Fruit fly (Drosophila melanogaster) whole organism, embryonic: Measurements from ENCODE around the gene wisp.

Experiments used
- Adf1 ChIP-seq: fragments of 200-800 bp; sonication (Bioruptor generic); IDR thresholded peaks from 2 replicates; pipeline ENCODE4 v1.3.6; 2022; ENCODE audit warnings: missing biosample characterization, missing genetic modification characterization
- Aef1 ChIP-seq: fragments of 200-800 bp; sonication (Bioruptor generic); IDR thresholded peaks from 3 replicates; pipeline ENCODE4 v1.3.6; 2022; ENCODE audit warnings: missing biosample characterization, missing genetic modification characterization
- BEAF-32 ChIP-seq: fragments of 200-800 bp; sonication (Bioruptor generic); optimal IDR thresholded peaks from 3 replicates; lab custom pipeline; 2017; ENCODE audit warnings: missing biosample characterization, missing genetic modification characterization, mild to moderate bottlenecking, moderate library complexity, missing genetic modification reagents
- C15 ChIP-seq: fragments of 200-800 bp; sonication (Bioruptor generic); IDR thresholded peaks from 3 replicates; pipeline ENCODE4 v1.3.6; 2022; ENCODE audit warnings: missing biosample characterization, missing genetic modification characterization
- CG11085 ChIP-seq: fragments of 200-800 bp; sonication (Bioruptor generic); IDR thresholded peaks from 2 replicates; pipeline ENCODE4 v1.3.6; 2022; ENCODE audit warnings: missing biosample characterization, missing genetic modification characterization
- CG12236 ChIP-seq: fragments of 200-800 bp; sonication (Bioruptor generic); optimal IDR thresholded peaks from 2 replicates; lab custom pipeline; 2016; ENCODE audit warnings: missing biosample characterization, missing genetic modification characterization
- CG15073 ChIP-seq: fragments of 200-800 bp; sonication (Bioruptor generic); optimal IDR thresholded peaks from 2 replicates; lab custom pipeline; 2016; ENCODE audit warnings: missing biosample characterization, missing genetic modification characterization
- CG1529 ChIP-seq: fragments of 200-800 bp; sonication (Bioruptor generic); optimal IDR thresholded peaks from 3 replicates; lab custom pipeline; 2018; ENCODE audit warnings: missing biosample characterization, missing genetic modification characterization
- CG15514 ChIP-seq: fragments of 200-800 bp; sonication (Bioruptor generic); optimal IDR thresholded peaks from 3 replicates; lab custom pipeline; 2017; ENCODE audit warnings: missing biosample characterization, missing genetic modification characterization, mild to moderate bottlenecking, moderate library complexity, missing genetic modification reagents
- CG17328 ChIP-seq: fragments of 200-800 bp; sonication (Bioruptor generic); IDR thresholded peaks from 2 replicates; pipeline ENCODE4 v1.3.6; 2022; ENCODE audit warnings: missing biosample characterization, missing genetic modification characterization
- CG17829 ChIP-seq: fragments of 200-800 bp; optimal IDR thresholded peaks from 2 replicates; lab custom pipeline; 2019; ENCODE audit warnings: missing biosample characterization, mild to moderate bottlenecking, missing genetic modification characterization, moderate library complexity
- CG18599 ChIP-seq: fragments of 200-800 bp; sonication (Bioruptor generic); optimal IDR thresholded peaks from 3 replicates; lab custom pipeline; 2017; ENCODE audit warnings: missing biosample characterization, missing genetic modification characterization, mild to moderate bottlenecking, moderate library complexity, missing genetic modification reagents
- CG4617 ChIP-seq: fragments of 200-800 bp; sonication (Bioruptor generic); optimal IDR thresholded peaks from 3 replicates; lab custom pipeline; 2016; ENCODE audit warnings: missing biosample characterization, missing genetic modification characterization, borderline replicate concordance
- CG5953 ChIP-seq: fragments of 200-800 bp; sonication (Bioruptor generic); IDR thresholded peaks from 2 replicates; pipeline ENCODE4 v1.3.6; 2022; ENCODE audit warnings: missing biosample characterization, missing genetic modification characterization
- CG6791 ChIP-seq: fragments of 200-800 bp; sonication (Bioruptor generic); IDR thresholded peaks from 3 replicates; pipeline ENCODE4 v1.3.6; 2022; ENCODE audit warnings: missing biosample characterization, missing genetic modification characterization; ENCODE audit not compliant: partially characterized antibody
- CG6854 ChIP-seq: fragments of 200-800 bp; sonication (Bioruptor generic); optimal IDR thresholded peaks from 3 replicates; lab custom pipeline; 2017; ENCODE audit warnings: missing biosample characterization, mild to moderate bottlenecking, missing genetic modification characterization
- CG7839 ChIP-seq: fragments of 200-800 bp; sonication (Bioruptor generic); optimal IDR thresholded peaks from 3 replicates; lab custom pipeline; 2018; ENCODE audit warnings: missing biosample characterization, mild to moderate bottlenecking, missing genetic modification characterization, moderate library complexity
- CG8924 ChIP-seq: fragments of 200-800 bp; optimal IDR thresholded peaks from 3 replicates; lab custom pipeline; 2019; ENCODE audit warnings: missing biosample characterization, mild to moderate bottlenecking, missing genetic modification characterization, moderate library complexity
- CHES-1-like ChIP-seq: fragments of 200-800 bp; sonication (Bioruptor generic); optimal IDR thresholded peaks from 2 replicates; lab custom pipeline; 2016; ENCODE audit warnings: missing biosample characterization, missing genetic modification characterization
- Chrac-16 ChIP-seq: fragments of 200-800 bp; sonication (Bioruptor generic); optimal IDR thresholded peaks from 3 replicates; lab custom pipeline; 2016; ENCODE audit warnings: missing biosample characterization, missing genetic modification characterization
- D19B ChIP-seq: fragments of 200-800 bp; sonication (Bioruptor generic); optimal IDR thresholded peaks from 2 replicates; lab custom pipeline; 2017; ENCODE audit warnings: missing biosample characterization, mild to moderate bottlenecking, missing genetic modification characterization
- Dip3 ChIP-seq: fragments of 200-800 bp; sonication (Bioruptor generic); optimal IDR thresholded peaks from 3 replicates; lab custom pipeline; 2016; ENCODE audit warnings: missing biosample characterization, missing genetic modification characterization
- Drgx ChIP-seq: fragments of 200-800 bp; sonication (Bioruptor generic); IDR thresholded peaks from 2 replicates; pipeline ENCODE4 v1.3.6; 2022; ENCODE audit warnings: missing biosample characterization, missing genetic modification characterization
- Gug ChIP-seq: fragments of 200-800 bp; sonication (Bioruptor generic); IDR thresholded peaks from 4 replicates; pipeline ENCODE4 v1.3.6; 2022; ENCODE audit warnings: missing biosample characterization, missing genetic modification characterization
- HLHmδ ChIP-seq: fragments of 200-800 bp; sonication (Bioruptor generic); optimal IDR thresholded peaks from 2 replicates; lab custom pipeline; 2018; ENCODE audit warnings: missing biosample characterization, mild to moderate bottlenecking, missing genetic modification characterization, moderate library complexity
- Hey ChIP-seq: fragments of 200-800 bp; sonication (Bioruptor generic); optimal IDR thresholded peaks from 3 replicates; lab custom pipeline; 2018; ENCODE audit warnings: missing biosample characterization, mild to moderate bottlenecking, missing genetic modification characterization
- MTF-1 ChIP-seq: fragments of 200-800 bp; sonication (Bioruptor generic); optimal IDR thresholded peaks from 2 replicates; lab custom pipeline; 2018; ENCODE audit warnings: missing biosample characterization, mild to moderate bottlenecking, missing genetic modification characterization, borderline replicate concordance
- Meics ChIP-seq: fragments of 200-800 bp; sonication (Bioruptor generic); optimal IDR thresholded peaks from 2 replicates; lab custom pipeline; 2017; ENCODE audit warnings: missing biosample characterization, mild to moderate bottlenecking, missing genetic modification characterization
- Nf-YC ChIP-seq: fragments of 200-800 bp; optimal IDR thresholded peaks from 3 replicates; lab custom pipeline; 2019; ENCODE audit warnings: missing biosample characterization, mild to moderate bottlenecking, missing genetic modification characterization, moderate library complexity
- Scr ChIP-seq: fragments of 200-800 bp; sonication (Bioruptor generic); IDR thresholded peaks from 2 replicates; pipeline ENCODE4 v1.3.6; 2022; ENCODE audit warnings: missing biosample characterization, missing genetic modification characterization; ENCODE audit not compliant: partially characterized antibody
- Sin3A ChIP-seq: fragments of >200 bp; optimal IDR thresholded peaks from 2 replicates; lab custom pipeline; 2018
- Ssrp ChIP-seq: fragments of 200-800 bp; sonication (Bioruptor generic); optimal IDR thresholded peaks from 2 replicates; lab custom pipeline; 2018; ENCODE audit warnings: missing biosample characterization, mild to moderate bottlenecking, missing genetic modification characterization, moderate library complexity
- ac ChIP-seq: fragments of 200-800 bp; sonication (Bioruptor generic); optimal IDR thresholded peaks from 3 replicates; lab custom pipeline; 2017; ENCODE audit warnings: missing biosample characterization, mild to moderate bottlenecking, missing genetic modification characterization
- ap ChIP-seq: fragments of 200-800 bp; sonication (Bioruptor generic); IDR thresholded peaks from 2 replicates; pipeline ENCODE4 v1.3.6; 2022; ENCODE audit warnings: missing biosample characterization, missing genetic modification characterization
- ase ChIP-seq: fragments of 200-800 bp; sonication (Bioruptor generic); IDR thresholded peaks from 3 replicates; pipeline ENCODE4 v1.3.6; 2022; ENCODE audit warnings: missing biosample characterization, missing genetic modification characterization
- bowl ChIP-seq: fragments of 200-800 bp; sonication (Bioruptor generic); IDR thresholded peaks from 2 replicates; pipeline ENCODE4 v1.3.6; 2022; ENCODE audit warnings: missing biosample characterization, missing genetic modification characterization
- cad ChIP-seq: fragments of >200 bp; optimal IDR thresholded peaks from 2 replicates; lab custom pipeline; 2017; ENCODE audit warnings: missing biosample characterization, missing genetic modification characterization
- croc ChIP-seq: fragments of 200-800 bp; sonication (Bioruptor generic); conservative IDR thresholded peaks from 3 replicates; pipeline ENCODE4 v1.3.6; 2022; ENCODE audit warnings: missing biosample characterization, missing genetic modification characterization
- fu2 ChIP-seq: fragments of 200-800 bp; sonication (Bioruptor generic); optimal IDR thresholded peaks from 2 replicates; lab custom pipeline; 2016; ENCODE audit warnings: missing biosample characterization, missing genetic modification characterization
- gsb ChIP-seq: fragments of 200-800 bp; sonication (Bioruptor generic); IDR thresholded peaks from 2 replicates; pipeline ENCODE4 v1.3.6; 2022; ENCODE audit warnings: missing biosample characterization, missing genetic modification characterization
- h ChIP-seq: fragments of >200 bp; optimal IDR thresholded peaks from 2 replicates; lab custom pipeline; 2017
- hkb ChIP-seq, 2 experiments: fragments of 200-800 bp in 1 of 2; fragments of >200 bp in 1 of 2; sonication (Bioruptor generic) in 1 of 2; IDR thresholded peaks in 1 of 2; optimal IDR thresholded peaks in 1 of 2; 2 replicates each; pipeline versions ENCODE4 v1.3.6 to Lab custom; 2017 to 2022; ENCODE audit warnings: missing biosample characterization in 1 of 2, missing genetic modification characterization in 1 of 2
- hth ChIP-seq: fragments of >200 bp; optimal IDR thresholded peaks from 2 replicates; lab custom pipeline; 2017; ENCODE audit warnings: inconsistent platforms
- klu ChIP-seq: fragments of 200-800 bp; sonication (Bioruptor generic); IDR thresholded peaks from 2 replicates; pipeline ENCODE4 v1.3.6; 2022; ENCODE audit warnings: missing biosample characterization, missing genetic modification characterization
- lilli ChIP-seq: fragments of 200-800 bp; sonication (Bioruptor generic); optimal IDR thresholded peaks from 3 replicates; lab custom pipeline; 2016; ENCODE audit warnings: missing biosample characterization, missing genetic modification characterization
- onecut ChIP-seq: fragments of 200-800 bp; sonication (Bioruptor generic); IDR thresholded peaks from 2 replicates; pipeline ENCODE4 v1.3.6; 2022; ENCODE audit warnings: missing biosample characterization, missing genetic modification characterization
- pan ChIP-seq, 4 experiments: fragments of >200 bp in 3 of 4; fragments of 200-800 bp in 1 of 4; sonication (Bioruptor generic) in 1 of 4; optimal IDR thresholded peaks in 3 of 4; IDR thresholded peaks in 1 of 4; 2 replicates each; pipeline versions ENCODE4 v1.3.6 to Lab custom; 2017 to 2022; ENCODE audit warnings: missing biosample characterization in 2 of 4, missing genetic modification characterization in 2 of 4, mixed read lengths in 1 of 4
- psq ChIP-seq: fragments of 200-800 bp; sonication (Bioruptor generic); optimal IDR thresholded peaks from 2 replicates; lab custom pipeline; 2017; ENCODE audit warnings: missing biosample characterization, missing genetic modification characterization
- ranshi ChIP-seq: fragments of 200-800 bp; sonication (Bioruptor generic); IDR thresholded peaks from 2 replicates; pipeline ENCODE4 v1.3.6; 2022; ENCODE audit warnings: missing biosample characterization, missing genetic modification characterization
- sens-2 ChIP-seq: fragments of 200-800 bp; sonication (Bioruptor generic); IDR thresholded peaks from 2 replicates; pipeline ENCODE4 v1.3.6; 2022; ENCODE audit warnings: missing biosample characterization, missing genetic modification characterization
- vfl ChIP-seq: fragments of 200-800 bp; sonication (Bioruptor generic); optimal IDR thresholded peaks from 2 replicates; lab custom pipeline; 2016; ENCODE audit warnings: missing biosample characterization, missing genetic modification characterization
- zf30C ChIP-seq: fragments of 200-800 bp; sonication (Bioruptor generic); optimal IDR thresholded peaks from 3 replicates; lab custom pipeline; 2018; ENCODE audit warnings: missing biosample characterization, mild to moderate bottlenecking, missing genetic modification characterization

The wisp gene

dm6 chrX:11886976-11887375, 6.8 kb upstream of the wisp start, which contains the start of the genes CG10353 and SelG (continued):
- TF ChIP-seq CG1529 (GFP tag; lab: Kevin White, UChicago) (no peak), CG6854 (GFP tag; lab: Kevin White, UChicago) (no peak), Hey (tag; lab: Kevin White, UChicago) (no peak), Drgx (GFP tag; lab: Robert Waterston, UW) (no peak), gsb (GFP tag; lab: Robert Waterston, UW) (no peak), hkb (optimal IDR thresholded peaks at IDR 0.05; lab: Kevin White, UChicago) (no peak), hkb (GFP tag; IDR thresholded peaks at IDR 0.05; lab: Robert Waterston, UW) (no peak), h (lab: Kevin White, UChicago) (no peak), Scr (peak; percentile 80), CG17328 (GFP tag; lab: Robert Waterston, UW) (no peak), BEAF-32 (GFP tag; lab: Kevin White, UChicago) (peak; percentile 86), CG8924 (tag; lab: Kevin White, UChicago) (peak; percentile 43), klu (GFP tag; lab: Robert Waterston, UW) (no peak), hth (lab: Kevin White, UChicago) (no peak), D19B (GFP tag; lab: Kevin White, UChicago) (no peak), Dip3 (GFP tag; lab: Kevin White, UChicago) (peak; percentile 44), CG4617 (GFP tag; lab: Kevin White, UChicago) (peak; percentile 71), bowl (GFP tag; lab: Robert Waterston, UW) (no peak), ap (no peak), psq (GFP tag; lab: Kevin White, UChicago) (no peak), Chrac-16 (GFP tag; lab: Kevin White, UChicago) (no peak), C15 (GFP tag; lab: Robert Waterston, UW) (no peak), zf30C (GFP tag; lab: Kevin White, UChicago) (no peak), CG15514 (GFP tag; lab: Kevin White, UChicago) (peak; percentile 77), Gug (GFP tag; lab: Robert Waterston, UW) (no peak), ac (GFP tag; lab: Kevin White, UChicago) (no peak), ranshi (no peak), Meics (peak; percentile 8), Aef1 (GFP tag; lab: Robert Waterston, UW) (no peak), CG12236 (no peak), vfl (GFP tag; lab: Kevin White, UChicago) (peak; percentile 49), sens-2 (no peak), ase (GFP tag; lab: Robert Waterston, UW) (no peak), croc (GFP tag; lab: Robert Waterston, UW) (no peak), Nf-YC (tag; lab: Kevin White, UChicago) (peak; percentile 22), fu2 (GFP tag; lab: Kevin White, UChicago) (no peak), CG5953 (GFP tag; lab: Robert Waterston, UW) (no peak), CG6791 (GFP tag; lab: Robert Waterston, UW) (peak; percentile 87), CG7839 (tag; lab: Kevin White, UChicago) (peak; percentile 17), CG18599 (peak; percentile 26), Adf1 (GFP tag; lab: Robert Waterston, UW) (no peak), CHES-1-like (GFP tag; lab: Kevin White, UChicago) (peak; percentile 70), cad (GFP tag; lab: Kevin White, UChicago) (no peak), CG11085 (GFP tag; lab: Robert Waterston, UW) (no peak), onecut (GFP tag; lab: Robert Waterston, UW) (no peak), lilli (GFP tag; lab: Kevin White, UChicago) (peak; percentile 67), CG17829 (peak; percentile 51), pan (optimal IDR thresholded peaks at IDR 0.05; lab: Kevin White, UChicago) (no peak), pan (GFP tag; optimal IDR thresholded peaks at IDR 0.05 in 1 of 2, IDR thresholded peaks at IDR 0.05 in 1 of 2) (peak in 1 of 2 experiments; percentile 21), Sin3A (lab: Kevin White, UChicago) (peak; percentile 35), MTF-1 (GFP tag; lab: Kevin White, UChicago) (peak; percentile 56), Ssrp (tag; lab: Kevin White, UChicago) (no peak), HLHmδ (GFP tag; lab: Kevin White, UChicago) (no peak), CG15073 (GFP tag; lab: Kevin White, UChicago) (no peak)
